Fruit fly (Drosophila melanogaster) whole organism, pupa: ENCODE data around the gene CG14204.

ENCODE experiments used
- CG14655 ChIP-seq: fragments of 200-800 bp; sonication (Bioruptor generic); optimal IDR thresholded peaks from 3 replicates; lab custom pipeline; 2017; ENCODE audit warnings: mild to moderate bottlenecking, missing biosample characterization, missing genetic modification reagents, missing genetic modification characterization
- CG4496 ChIP-seq: fragments of 200-800 bp; sonication (Bioruptor generic); IDR thresholded peaks from 3 replicates; pipeline ENCODE4 v1.3.6; 2022; ENCODE audit warnings: missing biosample characterization, missing genetic modification characterization
- CG8159 ChIP-seq: fragments of 200-800 bp; sonication (Bioruptor generic); optimal IDR thresholded peaks from 3 replicates; lab custom pipeline; 2018; ENCODE audit warnings: missing biosample characterization, mild to moderate bottlenecking, missing genetic modification characterization, moderate library complexity
- EcR ChIP-seq: fragments of 200-800 bp; sonication (Bioruptor generic); optimal IDR thresholded peaks from 3 replicates; lab custom pipeline; 2019; ENCODE audit warnings: missing biosample characterization, missing genetic modification characterization, mild to moderate bottlenecking, moderate library complexity, missing genetic modification reagents
- fd96Ca ChIP-seq: fragments of 200-800 bp; sonication (Bioruptor generic); IDR thresholded peaks from 3 replicates; pipeline ENCODE4 v1.3.6; 2022; ENCODE audit warnings: missing biosample characterization, missing genetic modification characterization

dm6 chrX:19598503-19598902 is 15.1 kb downstream of the CG14204 start:
- TF ChIP-seq CG14655 (GFP tag; lab: Kevin White, UChicago) (no peak), EcR (GFP tag; lab: Kevin White, UChicago) (no peak), CG4496 (GFP tag; lab: Robert Waterston, UW) (no peak), CG8159 (tag; lab: Kevin White, UChicago) (no peak), fd96Ca (GFP tag; lab: Robert Waterston, UW) (no peak)
